Worm (Caenorhabditis elegans) whole organism, late embryonic: ENCODE measurements around the gene Y116A8C.33.

Source experiments
- C38D4.7 ChIP-seq: fragments of 200-800 bp; sonication (Bioruptor generic); optimal IDR thresholded peaks from 2 replicates; lab custom pipeline; 2018; ENCODE audit warnings: mild to moderate bottlenecking, missing genetic modification characterization, moderate library complexity, missing compliant biosample characterization
- T23F11.4 ChIP-seq: fragments of 200-800 bp; sonication (Bioruptor generic); optimal IDR thresholded peaks from 2 replicates; lab custom pipeline; 2018; ENCODE audit warnings: mild to moderate bottlenecking, missing genetic modification characterization, missing compliant biosample characterization
- Y22D7AL.16 ChIP-seq: sonication (generic microtip); optimal IDR thresholded peaks from 2 replicates; lab custom pipeline; 2016; ENCODE audit warnings: missing genetic modification characterization, missing compliant biosample characterization
- ahr-1 ChIP-seq: sonication (generic microtip); optimal IDR thresholded peaks from 2 replicates; lab custom pipeline; 2016; ENCODE audit warnings: missing genetic modification characterization, missing compliant biosample characterization
- ama-1 ChIP-seq: fragments of 150-350 bp; optimal IDR thresholded peaks from 2 replicates; lab custom pipeline; 2014
- ceh-18 ChIP-seq: sonication (generic microtip); optimal IDR thresholded peaks from 2 replicates; lab custom pipeline; 2016; ENCODE audit warnings: missing genetic modification characterization, missing compliant biosample characterization
- ceh-2 ChIP-seq: sonication (generic microtip); optimal IDR thresholded peaks from 2 replicates; lab custom pipeline; 2016; ENCODE audit warnings: missing genotype, missing genetic modification characterization, missing compliant biosample characterization
- ceh-22 ChIP-seq: sonication (generic microtip); optimal IDR thresholded peaks from 2 replicates; lab custom pipeline; 2017; ENCODE audit warnings: missing biosample characterization, missing genetic modification characterization
- ceh-24 ChIP-seq: sonication (generic microtip); optimal IDR thresholded peaks from 2 replicates; lab custom pipeline; 2016; ENCODE audit warnings: mild to moderate bottlenecking, missing genetic modification characterization, missing compliant biosample characterization
- ceh-31 ChIP-seq: sonication (generic microtip); optimal IDR thresholded peaks from 2 replicates; lab custom pipeline; 2016; ENCODE audit warnings: missing genetic modification characterization, missing compliant biosample characterization
- ceh-45 ChIP-seq: fragments of 200-800 bp; sonication (Bioruptor generic); IDR thresholded peaks from 2 replicates; pipeline ENCODE4 v1.3.6; 2022; ENCODE audit warnings: missing genetic modification reagents, missing genetic modification characterization, missing compliant biosample characterization
- ceh-48 ChIP-seq: sonication (generic microtip); optimal IDR thresholded peaks from 2 replicates; lab custom pipeline; 2016; ENCODE audit warnings: missing genetic modification characterization, inconsistent platforms, missing compliant biosample characterization
- ceh-6 ChIP-seq: fragments of 200-800 bp; sonication (Bioruptor generic); optimal IDR thresholded peaks from 2 replicates; lab custom pipeline; 2018; ENCODE audit warnings: mild to moderate bottlenecking, missing genetic modification characterization, missing compliant biosample characterization
- che-1 ChIP-seq: sonication (generic microtip); optimal IDR thresholded peaks from 2 replicates; lab custom pipeline; 2016; ENCODE audit warnings: mild to moderate bottlenecking, missing genetic modification characterization, missing compliant biosample characterization
- elt-4 ChIP-seq: sonication (generic microtip); optimal IDR thresholded peaks from 2 replicates; lab custom pipeline; 2016; ENCODE audit warnings: missing genetic modification characterization, missing compliant biosample characterization
- gmeb-2 ChIP-seq: sonication (generic microtip); optimal IDR thresholded peaks from 2 replicates; lab custom pipeline; 2016; ENCODE audit warnings: missing genetic modification characterization, inconsistent platforms, missing compliant biosample characterization
- hlh-6 ChIP-seq: sonication (generic microtip); optimal IDR thresholded peaks from 2 replicates; lab custom pipeline; 2016; ENCODE audit warnings: missing genotype, missing genetic modification characterization, missing compliant biosample characterization
- lim-6 ChIP-seq: sonication (generic microtip); optimal IDR thresholded peaks from 2 replicates; lab custom pipeline; 2016; ENCODE audit warnings: missing genetic modification characterization, missing compliant biosample characterization
- mec-3 ChIP-seq: sonication (generic microtip); optimal IDR thresholded peaks from 2 replicates; lab custom pipeline; 2016; ENCODE audit warnings: borderline replicate concordance, missing genetic modification characterization, missing compliant biosample characterization
- nfya-1 ChIP-seq: sonication (generic microtip); optimal IDR thresholded peaks from 2 replicates; lab custom pipeline; 2017; ENCODE audit warnings: missing genetic modification characterization, mild to moderate bottlenecking, missing compliant biosample characterization, antibody characterized with exemption, moderate library complexity
- nhr-11 ChIP-seq: fragments of 150-350 bp; optimal IDR thresholded peaks from 2 replicates; lab custom pipeline; 2014; ENCODE audit warnings: missing biosample characterization, missing genetic modification characterization
- npax-4 ChIP-seq: sonication (generic microtip); optimal IDR thresholded peaks from 2 replicates; lab custom pipeline; 2016; ENCODE audit warnings: missing genetic modification characterization, missing compliant biosample characterization
- pag-3 ChIP-seq: sonication (generic microtip); optimal IDR thresholded peaks from 2 replicates; lab custom pipeline; 2016; ENCODE audit warnings: missing compliant biosample characterization, missing genetic modification characterization, borderline replicate concordance
- sdc-2 ChIP-seq: sonication (generic microtip); optimal IDR thresholded peaks from 2 replicates; lab custom pipeline; 2016; ENCODE audit warnings: missing genotype, missing genetic modification characterization, missing compliant biosample characterization
- sox-4 ChIP-seq: sonication (generic microtip); optimal IDR thresholded peaks from 2 replicates; lab custom pipeline; 2017; ENCODE audit warnings: mild to moderate bottlenecking, missing genetic modification characterization, inconsistent platforms, missing compliant biosample characterization
- tbx-2 ChIP-seq: sonication (generic microtip); optimal IDR thresholded peaks from 2 replicates; lab custom pipeline; 2016; ENCODE audit warnings: missing genetic modification characterization, missing compliant biosample characterization
- unc-3 ChIP-seq, 2 experiments: fragments of 200-800 bp in 1 of 2; sonication (Bioruptor generic) in 1 of 2; sonication (generic microtip) in 1 of 2; conservative IDR thresholded peaks in 1 of 2; optimal IDR thresholded peaks in 1 of 2; 2 replicates each; pipeline versions ENCODE4 v1.3.6 to Lab custom; 2016 to 2022; ENCODE audit warnings: missing compliant biosample characterization in 2 of 2, missing genetic modification characterization in 2 of 2, missing genetic modification reagents in 1 of 2
- unc-42 ChIP-seq: sonication (generic microtip); optimal IDR thresholded peaks from 2 replicates; lab custom pipeline; 2016; ENCODE audit warnings: missing genotype, missing genetic modification characterization, missing compliant biosample characterization
- unc-55 ChIP-seq: sonication (generic microtip); optimal IDR thresholded peaks from 2 replicates; lab custom pipeline; 2017; ENCODE audit warnings: missing biosample characterization, missing genetic modification reagents, missing genetic modification characterization
- zip-5 ChIP-seq: sonication (generic microtip); optimal IDR thresholded peaks from 2 replicates; lab custom pipeline; 2016; ENCODE audit warnings: missing genetic modification characterization, missing compliant biosample characterization

Gene Y116A8C.33

ce11 chrIV:17116821-17117220 is 4.9 kb downstream of the Y116A8C.33 start:
- no peak for TF ChIP-seq nhr-11 (tag; lab: Kevin White, UChicago)
- TF ChIP-seq Y22D7AL.16 (tag; lab: Kevin White, UChicago) = no peak
- no peak for TF ChIP-seq T23F11.4
- TF ChIP-seq sox-4 (tag; lab: Kevin White, UChicago) = no peak
- TF ChIP-seq C38D4.7 (GFP tag; lab: Kevin White, UChicago) = no peak
- no peak for TF ChIP-seq hlh-6
- no peak for TF ChIP-seq gmeb-2 (tag; lab: Kevin White, UChicago)
- TF ChIP-seq pag-3 (tag; lab: Kevin White, UChicago) = no peak
- TF ChIP-seq ceh-6 (GFP tag; lab: Kevin White, UChicago) = no peak
- no peak for TF ChIP-seq ceh-18 (tag; lab: Kevin White, UChicago)
- TF ChIP-seq ceh-45 (GFP tag; lab: Robert Waterston, UW) = no peak
- TF ChIP-seq npax-4 (tag; lab: Kevin White, UChicago) = no peak
- no peak for TF ChIP-seq lim-6 (tag; lab: Kevin White, UChicago)
- no peak for TF ChIP-seq ceh-24 (tag; lab: Kevin White, UChicago)
- no peak for TF ChIP-seq sdc-2 (tag; lab: Kevin White, UChicago)
- TF ChIP-seq elt-4 (tag; lab: Kevin White, UChicago) = no peak
- TF ChIP-seq unc-55 (GFP tag; lab: Kevin White, UChicago) = no peak
- no peak for TF ChIP-seq ahr-1 (tag; lab: Kevin White, UChicago)

- TF ChIP-seq ceh-31 (tag; lab: Kevin White, UChicago) (peak; percentile 27), nfya-1 (tag; lab: Kevin White, UChicago) (peak; percentile 55), tbx-2 (no peak)
Observed at ce11 chrIV:17118585-17118984, 6.7 kb downstream of the Y116A8C.33 start, which contains the start of gene uaf-2. uaf-2 (minus strand) TSS chrIV:17118767.

- TF ChIP-seq ceh-2 (tag; lab: Kevin White, UChicago) (no peak), zip-5 (tag; lab: Kevin White, UChicago) (no peak), ceh-6 (GFP tag; lab: Kevin White, UChicago) (no peak), ceh-45 (GFP tag; lab: Robert Waterston, UW) (no peak), ama-1 (no peak), Y22D7AL.16 (tag; lab: Kevin White, UChicago) (no peak), ceh-48 (peak; percentile 93), unc-3 (GFP tag; conservative IDR thresholded peaks at IDR 0.05; lab: Robert Waterston, UW) (no peak), unc-3 (tag; optimal IDR thresholded peaks at IDR 0.05; lab: Kevin White, UChicago) (no peak)
Observed at ce11 chrIV:17118987-17119732, 7.2 kb downstream of the Y116A8C.33 start, which contains the start of gene itsn-1. itsn-1 (plus strand) TSS chrIV:17119682.

ce11 chrIV:17121058-17121773 is 9.3 kb downstream of the Y116A8C.33 start:
- no peak for TF ChIP-seq che-1
- peak; percentile 2 for TF ChIP-seq unc-42

- TF ChIP-seq tbx-2 (no peak), ceh-22 (tag; lab: Kevin White, UChicago) (no peak), elt-4 (tag; lab: Kevin White, UChicago) (no peak), ceh-6 (GFP tag; lab: Kevin White, UChicago) (no peak), sdc-2 (tag; lab: Kevin White, UChicago) (no peak), mec-3 (no peak)
Observed at ce11 chrIV:17125967-17126366, 14.1 kb downstream of the Y116A8C.33 start.
